Fruit fly (Drosophila melanogaster): ENCODE measurements around the gene Mob2.
A peak's percentile ranks its signal among the peaks of the same experiment; 100 is the strongest.

- TF ChIP-seq Sox15 (GFP tag; optimal IDR thresholded peaks at IDR 0.05) (no peak), Hr4 (GFP tag; optimal IDR thresholded peaks at IDR 0.05) (no peak), CG10631 (GFP tag; optimal IDR thresholded peaks at IDR 0.05) (no peak), vri (GFP tag; optimal IDR thresholded peaks at IDR 0.05) (no peak), fkh (GFP tag; optimal IDR thresholded peaks at IDR 0.05) (peak; percentile 46), CG3919 (GFP tag; optimal IDR thresholded peaks at IDR 0.05) (no peak), Sox102F (GFP tag; optimal IDR thresholded peaks at IDR 0.05) (no peak), salr (GFP tag; optimal IDR thresholded peaks at IDR 0.05) (no peak), Eip78C (GFP tag) (no peak), acj6 (GFP tag; optimal IDR thresholded peaks at IDR 0.05) (no peak), Hr39 (GFP tag; optimal IDR thresholded peaks at IDR 0.05) (no peak), CG8119 (GFP tag; IDR thresholded peaks at IDR 0.05) (no peak), Smox (GFP tag; optimal IDR thresholded peaks at IDR 0.05) (no peak)
Measured at dm6 chr3L:11579919-11580318, 17.9 kb upstream of the Mob2 start, which contains the start of gene CG43390.

Measured in whole organism, prepupa.